Worm (Caenorhabditis elegans): ENCODE data around the gene lam-2.

Gene lam-2

DNA sequence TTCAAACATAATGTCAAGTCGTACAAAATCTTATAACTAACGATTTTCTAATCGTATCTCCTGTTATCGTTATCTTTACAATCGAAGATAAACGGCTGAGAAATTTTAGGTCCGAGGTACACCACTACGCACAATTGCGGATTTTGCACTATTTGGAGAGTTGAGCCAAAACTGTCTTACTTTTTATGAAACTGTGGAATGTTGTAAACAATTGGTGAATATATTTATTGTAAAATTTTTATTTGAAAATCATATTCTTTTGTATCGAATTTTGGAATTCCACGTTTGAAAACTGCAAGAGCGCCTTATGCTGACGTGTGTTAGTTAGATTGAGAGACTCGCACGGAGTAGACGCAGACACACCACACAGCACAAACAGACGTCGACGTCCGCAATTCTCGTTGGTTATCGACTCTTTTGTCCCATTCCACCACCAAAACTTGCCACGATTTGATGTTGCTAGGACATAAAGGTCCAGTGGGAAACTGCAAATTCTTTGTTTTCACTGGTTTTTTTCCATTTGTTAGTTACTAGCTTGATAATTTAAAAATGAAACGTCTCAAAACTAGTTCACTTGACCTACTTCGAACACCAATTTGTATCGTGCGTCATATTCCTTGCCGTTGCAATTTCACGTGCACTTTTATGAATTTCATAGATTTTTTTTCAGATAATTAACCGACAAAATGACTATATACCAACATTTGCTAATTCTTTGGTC lies 43.0 kb upstream of the lam-2 start, which contains the start of gene dnj-7 (continued):
- TF ChIP-seq snpc-4 (tag; optimal IDR thresholded peaks at IDR 0.05), result no peak
- TF ChIP-seq lin-15B (tag; optimal IDR thresholded peaks at IDR 0.05), result peak; percentile 18
- TF ChIP-seq nhr-237 (tag; optimal IDR thresholded peaks at IDR 0.05), result no peak
- no peak for TF ChIP-seq nhr-76 (tag; optimal IDR thresholded peaks at IDR 0.05)
- no peak for TF ChIP-seq lir-3 (tag; optimal IDR thresholded peaks at IDR 0.05; ENCODE audit: poor library complexity)
- TF ChIP-seq egl-27 (tag; optimal IDR thresholded peaks at IDR 0.05), result no peak
- TF ChIP-seq nhr-84 (tag; optimal IDR thresholded peaks at IDR 0.05), result no peak
- peak; percentile 10 for TF ChIP-seq irx-1 (tag; optimal IDR thresholded peaks at IDR 0.05)
- no peak for TF ChIP-seq zag-1 (tag; optimal IDR thresholded peaks at IDR 0.05)
- TF ChIP-seq vab-15 (tag; optimal IDR thresholded peaks at IDR 0.05), result no peak
- no peak for TF ChIP-seq mef-2 (tag; optimal IDR thresholded peaks at IDR 0.05)
- TF ChIP-seq egl-13 (tag; optimal IDR thresholded peaks at IDR 0.05), result no peak
- no peak for TF ChIP-seq hlh-4 (tag; optimal IDR thresholded peaks at IDR 0.05)
- no peak for TF ChIP-seq hpl-2 (GFP tag; optimal IDR thresholded peaks at IDR 0.05)
- TF ChIP-seq aly-2 (tag; optimal IDR thresholded peaks at IDR 0.05), result no peak
- TF ChIP-seq ces-1 (GFP tag; optimal IDR thresholded peaks at IDR 0.05), result no peak
- peak; percentile 69 for TF ChIP-seq snu-23 (GFP tag; optimal IDR thresholded peaks at IDR 0.05)
- no peak for TF ChIP-seq rnt-1 (tag; optimal IDR thresholded peaks at IDR 0.05)
- no peak for TF ChIP-seq jun-1 (tag; optimal IDR thresholded peaks at IDR 0.05)
- 0 out of 2 replicates have a peak, but pooled peaks have one; percentile 22 for TF ChIP-seq grh-1 (GFP tag; IDR thresholded peaks at IDR 0.05)
- no peak for TF ChIP-seq fkh-10 (GFP tag; optimal IDR thresholded peaks at IDR 0.05)
- no peak for TF ChIP-seq ceh-82 (tag; optimal IDR thresholded peaks at IDR 0.05)
- TF ChIP-seq tbx-2 (tag; optimal IDR thresholded peaks at IDR 0.05), result peak; percentile 67
- TF ChIP-seq pqm-1 (tag; optimal IDR thresholded peaks at IDR 0.05), result no peak
- TF ChIP-seq C16A3.4 (tag; optimal IDR thresholded peaks at IDR 0.05), result peak; percentile 37
- TF ChIP-seq nhr-19 (GFP tag; conservative IDR thresholded peaks at IDR 0.05), result no peak; the same call in 1 of the 2 replicates
- peak in 1 of 2 experiments; percentile 42 for TF ChIP-seq lsy-2 (tag; optimal IDR thresholded peaks at IDR 0.05)
- no peak for TF ChIP-seq unc-30 (tag; optimal IDR thresholded peaks at IDR 0.05)
- peak; percentile 13 for TF ChIP-seq dsc-1 (tag; optimal IDR thresholded peaks at IDR 0.05)
- no peak for TF ChIP-seq hlh-17 (GFP tag; optimal IDR thresholded peaks at IDR 0.05; ENCODE audit: borderline replicate concordance)
- TF ChIP-seq skn-1 (tag; optimal IDR thresholded peaks at IDR 0.05), result no peak
- TF ChIP-seq lin-39 (tag; optimal IDR thresholded peaks at IDR 0.05), result peak; percentile 21
- no peak for TF ChIP-seq aha-1 (tag; optimal IDR thresholded peaks at IDR 0.05)

DNA sequence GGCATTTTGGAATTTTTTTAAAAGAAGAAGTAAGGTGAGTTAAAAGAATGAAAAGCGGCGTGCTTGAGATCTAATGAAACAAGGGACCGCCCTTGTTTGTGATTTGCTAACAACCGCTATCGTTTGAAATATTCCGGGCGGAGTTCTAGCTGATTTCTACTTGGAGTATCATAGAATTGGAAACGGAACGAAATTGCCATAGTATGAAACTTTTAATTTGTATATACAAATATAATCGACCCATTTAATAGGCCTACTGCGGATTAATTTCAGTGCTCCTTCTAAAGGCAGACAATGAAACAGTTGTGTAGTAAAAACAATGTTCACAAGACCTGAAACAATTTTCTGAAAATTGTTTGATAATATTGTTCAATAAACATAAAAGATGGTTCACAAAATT lies 40.8 kb upstream of the lam-2 start, which contains the start of gene C55B6.7:
Gene C55B6.7, minus strand, starts transcription at position 101 of the 400 bp plus-strand sequence.
- no peak for TF ChIP-seq irx-1 (tag; optimal IDR thresholded peaks at IDR 0.05)
- TF ChIP-seq hpl-2 (GFP tag; optimal IDR thresholded peaks at IDR 0.05), result no peak
- no peak for TF ChIP-seq efl-3 (GFP tag; optimal IDR thresholded peaks at IDR 0.05)
- no peak for TF ChIP-seq ceh-82 (tag; optimal IDR thresholded peaks at IDR 0.05)
- no peak for TF ChIP-seq swsn-7 (tag; optimal IDR thresholded peaks at IDR 0.05)
- no peak for TF ChIP-seq grh-1 (GFP tag; IDR thresholded peaks at IDR 0.05)
- TF ChIP-seq nhr-71 (tag; optimal IDR thresholded peaks at IDR 0.05), result no peak
- TF ChIP-seq ceh-90 (tag; optimal IDR thresholded peaks at IDR 0.05), result no peak
- no peak for TF ChIP-seq dpl-1 (GFP tag; optimal IDR thresholded peaks at IDR 0.05)
- TF ChIP-seq zag-1 (tag; optimal IDR thresholded peaks at IDR 0.05), result no peak
- TF ChIP-seq egl-13 (tag; optimal IDR thresholded peaks at IDR 0.05), result no peak
- no peak for TF ChIP-seq hlh-4 (tag; optimal IDR thresholded peaks at IDR 0.05)
- TF ChIP-seq F16B12.6 (tag; optimal IDR thresholded peaks at IDR 0.05), result no peak

DNA sequence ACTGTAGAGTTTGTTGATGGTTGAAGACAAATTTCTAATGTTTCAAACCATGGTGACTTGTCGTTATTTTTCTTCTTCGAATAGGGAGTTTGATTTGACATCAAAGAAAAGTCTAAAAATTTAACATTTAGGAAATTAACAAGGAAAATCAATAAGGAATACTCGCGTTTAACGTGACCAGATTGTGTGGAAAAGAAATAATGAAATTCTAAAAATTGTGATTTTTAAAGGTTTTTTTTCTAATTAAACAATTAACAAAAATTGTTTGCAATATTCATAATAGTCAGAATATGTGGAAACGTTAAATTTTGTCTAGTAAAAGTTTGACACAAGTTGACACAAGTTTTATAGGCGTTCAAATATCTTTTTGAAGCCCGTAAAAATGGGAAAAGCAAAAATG lies 36.6 kb upstream of the lam-2 start, which contains the start of gene C55B6.4:
Gene C55B6.4, minus strand, starts transcription at position 101 of the 400 bp plus-strand sequence.
- TF ChIP-seq ces-1 (GFP tag; optimal IDR thresholded peaks at IDR 0.05) (no peak), efl-3 (GFP tag; optimal IDR thresholded peaks at IDR 0.05) (no peak), lir-3 (tag; optimal IDR thresholded peaks at IDR 0.05; ENCODE audit: poor library complexity) (no peak), unc-30 (tag; optimal IDR thresholded peaks at IDR 0.05) (no peak), mdl-1 (tag; optimal IDR thresholded peaks at IDR 0.05) (no peak), lin-35 (GFP tag; optimal IDR thresholded peaks at IDR 0.05) (no peak), rnt-1 (tag; optimal IDR thresholded peaks at IDR 0.05) (no peak), zip-4 (GFP tag; optimal IDR thresholded peaks at IDR 0.05) (no peak), ztf-4 (tag; optimal IDR thresholded peaks at IDR 0.05) (no peak), nhr-12 (tag; optimal IDR thresholded peaks at IDR 0.05) (no peak), mab-9 (GFP tag; IDR thresholded peaks at IDR 0.05) (no peak), lin-15B (tag; optimal IDR thresholded peaks at IDR 0.05) (no peak), hpl-2 (GFP tag; optimal IDR thresholded peaks at IDR 0.05) (no peak), elt-3 (tag; optimal IDR thresholded peaks at IDR 0.05) (no peak), nhr-84 (tag; optimal IDR thresholded peaks at IDR 0.05) (no peak), unc-98 (GFP tag; IDR thresholded peaks at IDR 0.05) (no peak), ceh-8 (GFP tag; optimal IDR thresholded peaks at IDR 0.05) (no peak), aha-1 (tag; optimal IDR thresholded peaks at IDR 0.05) (no peak), skn-1 (tag; optimal IDR thresholded peaks at IDR 0.05) (no peak)

All from whole organism, L1 larva.